Fruit fly (Drosophila melanogaster) S2 (cell line): ENCODE data around the gene CG13625.

Experiments
- CG8478 ChIP-seq: fragments of >200 bp; optimal IDR thresholded peaks from 2 replicates; lab custom pipeline; 2018
- CTCF ChIP-seq, 2 experiments: fragments of >200 bp; optimal IDR thresholded peaks; 2 replicates each; lab custom pipeline; 2018

Gene CG13625

dm6 chr3R:24585042-24585698, at the start of gene CG13625, which contains the start of gene mld:
Gene CG13625, minus strand, starts transcription at chr3R:24585160.
Gene mld, plus strand, starts transcription at chr3R:24585653.
- peak in 1 of 2 experiments; percentile 50 for TF ChIP-seq CTCF (optimal IDR thresholded peaks at IDR 0.05; lab: Kevin White, UChicago)
- no peak for TF ChIP-seq CG8478

- no peak for TF ChIP-seq CTCF (optimal IDR thresholded peaks at IDR 0.05; lab: Kevin White, UChicago)
- no peak for TF ChIP-seq CG8478
Observed at dm6 chr3R:24634312-24634711, 49.4 kb upstream of the CG13625 start.

DNA sequence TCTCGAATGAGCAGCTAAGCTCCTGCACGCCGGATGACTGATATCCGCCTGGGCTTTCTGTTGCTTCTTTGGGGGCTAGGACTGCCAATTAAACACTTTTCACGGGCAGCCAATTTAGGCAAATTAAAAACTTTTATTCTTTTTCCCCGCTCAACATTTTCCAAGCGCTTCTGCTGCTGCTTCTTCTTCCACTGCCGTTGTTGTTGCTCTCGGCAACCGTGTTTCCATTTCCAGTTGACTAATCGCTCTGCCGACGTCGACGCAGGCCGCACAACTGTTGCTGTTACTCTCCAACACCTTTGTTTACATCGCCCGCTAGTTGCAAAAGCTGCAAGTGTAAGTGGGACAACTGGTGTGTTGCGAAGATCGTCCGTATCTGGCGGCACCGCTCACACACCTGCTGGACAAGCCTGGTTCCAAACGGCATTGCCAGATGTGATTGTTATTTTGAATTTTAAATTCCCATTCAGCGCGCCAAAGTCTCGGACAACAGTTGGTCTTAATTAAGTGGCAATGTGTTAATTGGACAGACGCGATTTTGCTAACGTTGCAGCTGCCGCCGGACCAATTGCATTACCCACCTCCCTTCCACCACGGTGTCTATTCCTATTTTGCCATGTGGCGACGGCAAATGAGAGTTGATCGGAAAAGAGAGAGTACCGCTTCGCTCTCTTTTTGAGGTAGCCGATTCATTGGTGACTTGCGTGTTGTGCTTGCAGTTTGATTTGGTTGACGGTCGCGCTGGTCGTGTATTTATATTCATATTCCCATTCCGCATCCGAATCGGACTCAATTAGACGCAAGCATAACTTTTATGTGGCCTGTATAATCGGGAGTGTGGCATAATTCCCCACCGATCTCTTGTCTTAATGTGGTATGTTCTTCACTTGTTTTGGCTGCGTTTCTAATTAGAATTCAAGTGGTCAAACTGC, 45.2 kb upstream of the CG13625 start, which contains the start of gene Wsck:
Wsck (minus strand) TSS at position 199 of the 932 bp plus-strand sequence.
- TF ChIP-seq CTCF (optimal IDR thresholded peaks at IDR 0.05; lab: Kevin White, UChicago) (peak; percentile 33 to 61), CG8478 (peak; percentile 66)

- TF ChIP-seq CTCF (optimal IDR thresholded peaks at IDR 0.05; lab: Kevin White, UChicago): no peak
- TF ChIP-seq CG8478: no peak
Observed at dm6 chr3R:24626667-24627066, 41.7 kb upstream of the CG13625 start.

- no peak for TF ChIP-seq CG8478
- no peak for TF ChIP-seq CTCF (optimal IDR thresholded peaks at IDR 0.05; lab: Kevin White, UChicago)
Observed at dm6 chr3R:24626003-24626486, 41.1 kb upstream of the CG13625 start.

DNA sequence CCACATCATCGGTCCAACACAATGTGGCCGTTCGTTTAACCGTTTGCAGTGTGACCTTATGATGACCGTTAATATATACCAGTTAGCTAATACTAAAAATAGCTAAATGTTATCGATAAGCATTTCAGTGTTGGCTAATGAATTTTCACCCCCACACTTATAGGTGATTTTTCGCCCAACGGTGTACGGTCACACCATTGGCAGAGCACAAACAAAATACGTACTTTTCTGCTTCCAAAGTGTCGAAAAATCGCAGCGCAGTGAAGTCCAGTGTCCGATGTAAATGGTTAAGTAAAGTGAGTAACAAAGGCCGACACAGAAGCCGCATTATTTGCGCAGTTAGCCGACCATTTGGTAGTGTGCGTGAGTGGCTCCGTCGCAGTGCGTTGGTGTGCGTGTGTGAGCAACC, 40.6 kb upstream of the CG13625 start, which contains the start of the genes Syx18 and atl:
Syx18 (minus strand) TSS at position 46 of the 409 bp plus-strand sequence.
atl (plus strand) TSS at position 155 of the 409 bp plus-strand sequence.
- TF ChIP-seq CTCF (optimal IDR thresholded peaks at IDR 0.05; lab: Kevin White, UChicago): peak; percentile 2 to 4
- TF ChIP-seq CG8478: no peak

DNA sequence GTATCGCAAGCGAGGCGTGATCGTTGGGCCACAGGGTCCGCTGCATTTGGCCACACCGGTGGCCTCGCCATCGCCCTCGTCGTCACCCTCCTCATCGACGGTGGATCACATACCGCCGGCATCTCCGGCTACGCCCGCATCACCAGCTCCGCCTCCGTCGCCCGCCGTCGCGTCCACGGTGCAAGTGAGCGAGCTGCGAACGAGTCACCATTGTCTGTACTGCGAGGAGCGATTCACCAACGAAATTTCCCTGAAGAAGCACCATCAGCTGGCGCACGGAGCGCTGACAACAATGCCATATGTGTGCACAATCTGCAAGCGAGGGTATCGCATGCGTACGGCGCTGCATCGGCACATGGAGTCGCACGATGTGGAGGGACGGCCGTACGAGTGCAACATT, 35.6 kb upstream of the CG13625 start:
- TF ChIP-seq CG8478 (no peak), CTCF (optimal IDR thresholded peaks at IDR 0.05; lab: Kevin White, UChicago) (no peak)

DNA sequence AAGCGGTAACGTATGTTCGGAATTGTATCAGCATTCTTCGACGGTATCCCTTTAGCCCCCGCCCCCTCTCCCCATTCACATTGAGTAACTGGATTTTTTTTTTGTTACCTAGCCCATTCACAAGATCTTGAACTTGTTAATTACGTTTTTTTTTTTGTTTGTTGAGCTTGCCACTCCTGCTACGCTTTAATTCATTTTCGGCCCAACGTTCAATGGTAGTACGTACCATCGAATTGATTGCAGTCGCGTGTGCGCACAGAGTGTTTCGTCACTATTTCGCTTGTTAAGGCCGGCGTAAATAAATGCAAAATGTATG, 29.7 kb upstream of the CG13625 start:
- TF ChIP-seq CTCF (optimal IDR thresholded peaks at IDR 0.05; lab: Kevin White, UChicago) (no peak), CG8478 (no peak)

DNA sequence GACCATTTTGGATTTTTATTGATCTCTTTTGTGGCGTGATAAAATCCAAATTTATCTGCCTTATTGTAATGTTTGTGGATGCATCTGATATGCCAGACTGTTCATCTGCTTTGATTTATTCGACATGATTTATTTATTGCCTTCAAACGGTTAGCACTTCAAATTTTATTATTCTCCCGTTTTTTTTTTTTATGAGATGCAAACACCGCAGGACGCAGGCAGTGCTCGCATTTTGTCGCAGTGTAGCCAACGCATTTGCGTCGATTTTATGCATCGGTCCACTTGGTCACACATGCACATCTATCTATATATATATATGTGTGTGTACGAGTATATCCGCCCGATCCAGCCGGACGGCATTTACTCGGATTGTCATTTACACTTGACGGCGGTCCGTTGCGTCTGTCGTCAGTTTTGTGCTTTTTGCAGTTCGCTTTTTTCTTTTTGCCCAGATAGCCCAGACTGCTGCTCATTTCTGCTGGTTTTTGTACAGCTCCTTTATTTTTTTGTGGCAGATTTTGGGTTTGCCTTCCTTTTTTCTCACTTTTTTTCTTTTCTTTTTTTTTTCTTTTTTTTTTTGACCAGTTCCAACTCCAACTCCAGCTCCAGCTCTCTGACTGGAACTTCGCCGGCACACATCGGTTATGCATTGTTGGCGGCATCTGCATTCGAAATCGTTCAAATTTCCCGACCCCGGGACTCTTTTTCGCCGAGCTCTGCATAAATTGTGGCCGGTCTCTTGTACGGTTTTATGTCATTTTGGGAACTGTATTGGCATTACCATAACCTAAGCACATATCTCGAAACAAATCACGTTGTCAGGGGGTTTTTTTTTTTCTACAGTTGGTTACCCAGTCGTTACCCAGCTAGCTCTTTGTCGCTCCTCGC, 29.1 kb upstream of the CG13625 start:
- no peak for TF ChIP-seq CG8478
- TF ChIP-seq CTCF (optimal IDR thresholded peaks at IDR 0.05; lab: Kevin White, UChicago): no peak

- TF ChIP-seq CG8478: no peak
- TF ChIP-seq CTCF (optimal IDR thresholded peaks at IDR 0.05; lab: Kevin White, UChicago): no peak
Observed at dm6 chr3R:24608316-24608715, 23.4 kb upstream of the CG13625 start.

DNA sequence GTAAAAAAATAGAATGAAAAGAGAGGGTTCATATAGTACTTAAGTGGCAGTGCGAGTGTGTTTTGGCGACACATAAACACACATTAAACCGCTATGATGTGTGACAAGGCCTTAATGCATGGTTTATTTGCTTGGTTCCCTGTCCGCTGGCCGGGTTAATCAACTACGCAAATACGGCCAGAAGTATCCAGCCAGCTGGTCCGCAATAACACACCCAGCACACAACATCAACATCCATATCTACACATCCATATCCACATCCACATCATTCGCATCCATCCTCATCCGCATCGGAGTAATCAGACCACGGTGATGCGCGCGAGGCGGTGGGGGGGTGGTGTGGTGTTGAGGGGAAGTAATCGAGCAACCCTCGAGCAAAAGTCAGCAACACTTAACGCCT, 21.9 kb upstream of the CG13625 start:
- TF ChIP-seq CG8478 (no peak), CTCF (optimal IDR thresholded peaks at IDR 0.05; lab: Kevin White, UChicago) (no peak)

DNA sequence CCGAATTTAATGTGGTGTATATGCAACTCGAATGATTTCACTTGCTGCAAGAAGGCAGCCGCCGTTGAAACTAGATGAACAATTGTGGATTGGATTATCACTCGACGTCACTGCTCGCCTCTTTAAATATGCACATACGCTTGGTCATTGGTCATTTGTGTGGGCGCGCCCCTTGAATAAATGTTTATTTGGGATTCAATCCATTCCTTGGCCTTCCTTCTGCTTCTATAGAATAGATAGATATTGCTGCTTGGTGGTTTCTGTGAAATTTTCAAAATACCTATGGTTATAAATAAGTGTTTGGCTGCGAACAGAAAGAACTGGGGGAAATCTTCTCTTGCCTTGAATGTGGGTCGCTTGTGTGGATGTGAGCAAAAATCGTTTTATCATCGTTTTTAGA, 19.2 kb upstream of the CG13625 start:
- TF ChIP-seq CTCF (optimal IDR thresholded peaks at IDR 0.05; lab: Kevin White, UChicago): no peak
- no peak for TF ChIP-seq CG8478

DNA sequence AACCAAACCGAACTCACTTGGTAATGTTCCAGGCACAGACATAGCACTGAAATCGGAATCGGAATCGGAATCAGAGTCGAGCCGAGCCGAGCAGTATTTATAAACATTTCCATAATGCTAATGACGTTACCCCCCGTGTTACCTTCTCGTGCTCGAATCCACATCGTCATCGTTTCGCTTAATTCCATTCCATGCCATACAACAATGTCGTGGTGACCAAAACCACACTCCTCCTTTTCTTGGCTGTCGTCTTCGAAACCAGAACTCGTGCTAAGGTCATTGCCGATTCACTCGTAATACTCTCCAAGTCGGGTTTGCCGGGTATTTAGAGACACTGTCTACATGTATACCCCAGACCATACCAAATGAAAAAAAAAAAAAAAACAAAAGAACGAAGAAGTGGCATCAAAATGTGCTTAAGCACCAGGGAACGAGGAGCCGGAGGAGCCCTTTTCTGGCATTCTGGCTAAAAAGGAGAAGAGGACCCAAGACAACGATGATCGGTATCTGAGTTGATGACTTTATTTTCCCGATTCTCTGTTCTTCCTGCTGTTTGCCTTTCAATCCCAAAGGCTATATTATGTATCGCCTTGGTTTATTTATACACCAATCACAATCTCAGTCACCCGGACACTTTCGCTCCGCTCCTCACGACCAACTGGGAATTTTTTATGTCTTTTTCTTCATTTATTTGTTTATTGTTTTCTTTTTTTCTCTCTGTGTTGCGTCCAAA, 18.6 kb upstream of the CG13625 start:
- no peak for TF ChIP-seq CG8478
- TF ChIP-seq CTCF (optimal IDR thresholded peaks at IDR 0.05; lab: Kevin White, UChicago): no peak

dm6 chr3R:24601069-24601468, 16.1 kb upstream of the CG13625 start:
- TF ChIP-seq CTCF (optimal IDR thresholded peaks at IDR 0.05; lab: Kevin White, UChicago) (no peak), CG8478 (no peak)
